Worm (Caenorhabditis elegans) whole organism, young adult: ENCODE results near the gene cah-2.

ENCODE experiments used
- nhr-80 ChIP-seq: sonication (generic microtip); optimal IDR thresholded peaks from 2 replicates; lab custom pipeline; 2016; ENCODE audit warnings: missing genetic modification characterization, missing compliant biosample characterization
- snpc-4 ChIP-seq, 5 experiments: fragments of 150-350 bp in 1 of 5; sonication (generic microtip) in 4 of 5; optimal IDR thresholded peaks; 2 replicates each; lab custom pipeline; 2014 to 2018; ENCODE audit warnings: missing genetic modification characterization in 5 of 5, missing biosample characterization in 3 of 5, antibody characterized with exemption in 2 of 5, mild to moderate bottlenecking in 2 of 5, missing compliant biosample characterization in 2 of 5, missing genotype in 2 of 5, moderate library complexity in 2 of 5, missing genetic modification reagents in 1 of 5
- unc-62 ChIP-seq: fragments of 150-350 bp; optimal IDR thresholded peaks from 2 replicates; lab custom pipeline; 2014; ENCODE audit warnings: missing biosample characterization, missing genetic modification reagents, missing genetic modification characterization

ce11 chrII:7519221-7519620 lies 36.3 kb upstream of the cah-2 start, which contains the start of gene glb-9:
- TF ChIP-seq nhr-80 (no peak), snpc-4 (GFP tag; optimal IDR thresholded peaks at IDR 0.05; lab: Kevin White, UChicago) (no peak), snpc-4 (tag; optimal IDR thresholded peaks at IDR 0.05; lab: Kevin White, UChicago) (no peak), unc-62 (no peak)
